Worm (Caenorhabditis elegans): ENCODE data around the gene C12D8.21.
A peak's percentile ranks its signal among the peaks of the same experiment; 100 is the strongest.

The C12D8.21 gene

DNA sequence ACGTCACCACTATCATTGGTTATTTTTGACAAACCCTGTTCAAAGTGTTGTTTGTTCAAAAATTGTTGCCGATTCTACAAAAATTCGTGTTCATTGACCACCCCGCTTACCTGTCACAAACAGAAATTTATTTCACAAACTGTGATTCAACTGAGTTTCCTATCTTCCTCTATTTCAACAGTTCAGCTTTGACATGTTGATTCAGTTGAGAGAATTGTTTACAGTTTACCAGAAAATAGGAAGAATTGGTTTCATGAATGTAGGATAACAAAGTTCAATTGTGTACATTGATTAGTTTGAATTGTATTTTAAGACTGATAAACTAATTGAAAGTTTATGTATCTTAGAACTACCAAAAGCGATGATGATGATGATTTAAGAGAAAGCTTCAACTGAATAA is 4.6 kb upstream of the C12D8.21 start:
- TF ChIP-seq nhr-11 (tag; optimal IDR thresholded peaks at IDR 0.05): no peak

- TF ChIP-seq odd-2 (tag; optimal IDR thresholded peaks at IDR 0.05): no peak
- TF ChIP-seq nfya-1 (tag; optimal IDR thresholded peaks at IDR 0.05): no peak
- peak; percentile 76 for TF ChIP-seq elt-2 (tag; optimal IDR thresholded peaks at IDR 0.05)
Measured at ce11 chrV:10244018-10244720, 3.2 kb upstream of the C12D8.21 start.

ce11 chrV:10243105-10243504 is 2.1 kb upstream of the C12D8.21 start, which contains the start of gene C12D8.9:
TSS of gene C12D8.9 (minus strand) at chrV:10243205.
- TF ChIP-seq unc-55 (GFP tag; optimal IDR thresholded peaks at IDR 0.05) (no peak), gmeb-2 (tag; optimal IDR thresholded peaks at IDR 0.05) (no peak), pax-1 (tag; optimal IDR thresholded peaks at IDR 0.05) (no peak), pat-9 (tag; optimal IDR thresholded peaks at IDR 0.05) (no peak), madf-2 (tag; optimal IDR thresholded peaks at IDR 0.05) (no peak), hlh-30 (tag; optimal IDR thresholded peaks at IDR 0.05; ENCODE audit: insufficient read depth) (no peak), tbx-7 (tag; optimal IDR thresholded peaks at IDR 0.05) (no peak), odd-2 (tag; optimal IDR thresholded peaks at IDR 0.05) (no peak), unc-3 (GFP tag; conservative IDR thresholded peaks at IDR 0.05) (no peak), unc-3 (tag; optimal IDR thresholded peaks at IDR 0.05) (no peak), fax-1 (tag; optimal IDR thresholded peaks at IDR 0.05) (no peak)

ce11 chrV:10239861-10240260 is 1.1 kb downstream of the C12D8.21 start, which contains the start of gene fipr-8:
TSS of gene fipr-8 (minus strand) at chrV:10239961.
- TF ChIP-seq mec-3 (tag; optimal IDR thresholded peaks at IDR 0.05; ENCODE audit: borderline replicate concordance) (no peak), C38D4.7 (GFP tag; optimal IDR thresholded peaks at IDR 0.05) (no peak), ceh-14 (tag; optimal IDR thresholded peaks at IDR 0.05) (no peak), npax-4 (tag; optimal IDR thresholded peaks at IDR 0.05) (no peak), lim-6 (tag; optimal IDR thresholded peaks at IDR 0.05) (no peak)

DNA sequence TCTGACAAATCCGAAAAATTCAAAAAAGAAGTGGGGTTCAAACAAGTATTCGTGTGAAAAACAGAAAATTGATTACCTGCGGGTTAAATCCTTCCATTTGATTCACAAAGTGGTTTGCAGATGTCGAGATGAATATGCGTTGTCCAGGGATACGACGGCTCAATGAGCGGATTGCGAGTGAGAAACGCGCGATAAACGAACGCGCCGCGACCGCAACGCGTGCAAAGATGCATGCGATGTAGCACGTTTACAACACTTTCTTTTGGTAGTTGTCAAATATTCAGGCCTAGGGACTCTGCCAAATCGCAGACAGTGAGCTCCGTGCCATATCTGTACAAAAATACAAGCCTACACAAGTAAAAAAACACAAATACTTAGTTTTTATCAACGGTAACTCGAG is 2.3 kb downstream of the C12D8.21 start, which contains the start of gene fubl-1:
Gene fubl-1 (minus strand): TSS at position 202 of the 400 bp plus-strand sequence.
- TF ChIP-seq ceh-31 (tag; optimal IDR thresholded peaks at IDR 0.05) (peak; percentile 59), tbx-2 (tag; optimal IDR thresholded peaks at IDR 0.05) (peak; percentile 26), ceh-9 (tag; optimal IDR thresholded peaks at IDR 0.05) (no peak), unc-55 (GFP tag; optimal IDR thresholded peaks at IDR 0.05) (peak; percentile 30)

- TF ChIP-seq ets-4 (tag; optimal IDR thresholded peaks at IDR 0.05): no peak
Measured at ce11 chrV:10237959-10238444, 3.0 kb downstream of the C12D8.21 start.

- TF ChIP-seq ceh-9 (tag; optimal IDR thresholded peaks at IDR 0.05) (no peak), pag-3 (tag; optimal IDR thresholded peaks at IDR 0.05; ENCODE audit: borderline replicate concordance) (no peak), che-1 (tag; optimal IDR thresholded peaks at IDR 0.05) (no peak), fkh-6 (tag; optimal IDR thresholded peaks at IDR 0.05) (no peak), fax-1 (tag; optimal IDR thresholded peaks at IDR 0.05) (no peak), nhr-232 (tag; optimal IDR thresholded peaks at IDR 0.05) (no peak), ama-1 (optimal IDR thresholded peaks at IDR 0.05) (no peak), ceh-6 (GFP tag; optimal IDR thresholded peaks at IDR 0.05) (no peak)
Measured at ce11 chrV:10237171-10237570, 3.8 kb downstream of the C12D8.21 start.
